Fruit fly (Drosophila melanogaster) whole organism, embryonic: ENCODE results near the gene Cpr30F.

ENCODE experiments used
- ATbp ChIP-seq: fragments of 200-800 bp; sonication (Bioruptor generic); optimal IDR thresholded peaks from 2 replicates; lab custom pipeline; 2017; ENCODE audit warnings: missing biosample characterization, mild to moderate bottlenecking, missing genetic modification characterization, missing genetic modification reagents
- Ada2b ChIP-seq: fragments of 200-800 bp; sonication (Bioruptor generic); IDR thresholded peaks from 2 replicates; pipeline ENCODE4 v1.3.6; 2022; ENCODE audit warnings: missing biosample characterization, missing genetic modification characterization
- Adf1 ChIP-seq: fragments of 200-800 bp; sonication (Bioruptor generic); IDR thresholded peaks from 2 replicates; pipeline ENCODE4 v1.3.6; 2022; ENCODE audit warnings: missing biosample characterization, missing genetic modification characterization
- CG10267 ChIP-seq: fragments of 200-800 bp; sonication (Bioruptor generic); optimal IDR thresholded peaks from 2 replicates; lab custom pipeline; 2018; ENCODE audit warnings: missing biosample characterization, mild to moderate bottlenecking, missing genetic modification characterization, moderate library complexity
- CG11723 ChIP-seq: fragments of 200-800 bp; sonication (Bioruptor generic); optimal IDR thresholded peaks from 2 replicates; lab custom pipeline; 2017; ENCODE audit warnings: missing biosample characterization, mild to moderate bottlenecking, missing genetic modification characterization
- CG17186 ChIP-seq: fragments of 200-800 bp; sonication (Bioruptor generic); optimal IDR thresholded peaks from 3 replicates; lab custom pipeline; 2017; ENCODE audit warnings: missing biosample characterization, missing genetic modification reagents, missing genetic modification characterization
- CG18476 ChIP-seq: fragments of 200-800 bp; sonication (Bioruptor generic); optimal IDR thresholded peaks from 2 replicates; lab custom pipeline; 2016; ENCODE audit warnings: missing biosample characterization, mild to moderate bottlenecking, missing genetic modification characterization
- CG31441 ChIP-seq: fragments of 200-800 bp; sonication (Bioruptor generic); IDR thresholded peaks from 2 replicates; pipeline ENCODE4 v1.3.6; 2022; ENCODE audit warnings: missing biosample characterization, missing genetic modification characterization
- CG32772 ChIP-seq: fragments of 200-800 bp; sonication (Bioruptor generic); IDR thresholded peaks from 2 replicates; pipeline ENCODE4 v1.3.6; 2022; ENCODE audit warnings: missing biosample characterization, missing genetic modification characterization
- CG3847 ChIP-seq: fragments of 200-800 bp; sonication (Bioruptor generic); IDR thresholded peaks from 2 replicates; pipeline ENCODE4 v1.3.6; 2022; ENCODE audit warnings: missing biosample characterization, missing genetic modification characterization
- CG43689 ChIP-seq: fragments of 200-800 bp; sonication (Bioruptor generic); IDR thresholded peaks from 2 replicates; pipeline ENCODE4 v1.3.6; 2022; ENCODE audit warnings: missing biosample characterization, missing genetic modification characterization
- CG6791 ChIP-seq: fragments of 200-800 bp; sonication (Bioruptor generic); IDR thresholded peaks from 3 replicates; pipeline ENCODE4 v1.3.6; 2022; ENCODE audit warnings: missing biosample characterization, missing genetic modification characterization; ENCODE audit not compliant: partially characterized antibody
- CG6813 ChIP-seq: fragments of 200-800 bp; sonication (Bioruptor generic); optimal IDR thresholded peaks from 2 replicates; lab custom pipeline; 2017; ENCODE audit warnings: missing biosample characterization, missing genetic modification characterization, mild to moderate bottlenecking, moderate library complexity, missing genetic modification reagents
- CG9932 ChIP-seq: fragments of 200-800 bp; sonication (Bioruptor generic); IDR thresholded peaks from 2 replicates; pipeline ENCODE4 v1.3.6; 2022; ENCODE audit warnings: missing biosample characterization, missing genetic modification characterization
- CkIIα-i1 ChIP-seq: fragments of 200-800 bp; sonication (Bioruptor generic); IDR thresholded peaks from 2 replicates; pipeline ENCODE4 v1.3.6; 2022; ENCODE audit warnings: missing biosample characterization, missing genetic modification characterization
- Dll ChIP-seq: fragments of 200-800 bp; sonication (Bioruptor generic); IDR thresholded peaks from 4 replicates; pipeline ENCODE4 v1.3.6; 2022; ENCODE audit warnings: missing biosample characterization, missing genetic modification characterization; ENCODE audit not compliant: partially characterized antibody
- Doc3 ChIP-seq: fragments of 200-800 bp; sonication (Bioruptor generic); IDR thresholded peaks from 3 replicates; pipeline ENCODE4 v1.3.6; 2022; ENCODE audit warnings: missing biosample characterization, missing genetic modification characterization; ENCODE audit not compliant: partially characterized antibody
- Eip74EF ChIP-seq, 2 experiments: fragments of 200-800 bp in 1 of 2; fragments of >200 bp in 1 of 2; sonication (Bioruptor generic) in 1 of 2; optimal IDR thresholded peaks; 2 replicates each; lab custom pipeline; 2017 to 2019; ENCODE audit warnings: missing biosample characterization in 2 of 2, missing genetic modification characterization in 2 of 2, mild to moderate bottlenecking in 1 of 2, moderate library complexity in 1 of 2
- HHEX ChIP-seq: fragments of 200-800 bp; sonication (Bioruptor generic); optimal IDR thresholded peaks from 3 replicates; lab custom pipeline; 2017; ENCODE audit warnings: missing biosample characterization, mild to moderate bottlenecking, missing genetic modification characterization, missing genetic modification reagents
- HLH54F ChIP-seq: fragments of 200-800 bp; sonication (Bioruptor generic); optimal IDR thresholded peaks from 3 replicates; lab custom pipeline; 2016; ENCODE audit warnings: missing biosample characterization, missing genetic modification characterization
- Jarid2 ChIP-seq: fragments of 200-800 bp; sonication (Bioruptor generic); optimal IDR thresholded peaks from 3 replicates; lab custom pipeline; 2017; ENCODE audit warnings: mild to moderate bottlenecking, missing biosample characterization, missing genetic modification reagents, missing genetic modification characterization
- MBD-R2 ChIP-seq: fragments of 200-800 bp; sonication (Bioruptor generic); IDR thresholded peaks from 2 replicates; pipeline ENCODE4 v1.3.6; 2022; ENCODE audit warnings: missing biosample characterization, missing genetic modification characterization
- Mes4 ChIP-seq: fragments of 200-800 bp; sonication (Bioruptor generic); optimal IDR thresholded peaks from 2 replicates; lab custom pipeline; 2016; ENCODE audit warnings: missing biosample characterization, missing genetic modification characterization
- NK7.1 ChIP-seq: fragments of 200-800 bp; sonication (Bioruptor generic); optimal IDR thresholded peaks from 3 replicates; lab custom pipeline; 2016; ENCODE audit warnings: missing biosample characterization, missing genetic modification characterization
- Nf-YA ChIP-seq: fragments of 200-800 bp; sonication (Bioruptor generic); IDR thresholded peaks from 2 replicates; pipeline ENCODE4 v1.3.6; 2022; ENCODE audit warnings: missing biosample characterization, missing genetic modification characterization
- Stat92E ChIP-seq, 3 experiments: fragments of >200 bp in 2 of 3; fragments of 200-800 bp in 1 of 3; sonication (Bioruptor generic) in 1 of 3; optimal IDR thresholded peaks; 2 replicates each; lab custom pipeline; 2017 to 2019; ENCODE audit warnings: missing biosample characterization in 3 of 3, missing genetic modification characterization in 3 of 3, mild to moderate bottlenecking in 1 of 3, moderate library complexity in 1 of 3
- Usf ChIP-seq: fragments of 200-800 bp; sonication (Bioruptor generic); optimal IDR thresholded peaks from 2 replicates; lab custom pipeline; 2017; ENCODE audit warnings: missing genotype, missing biosample characterization, missing genetic modification characterization
- Xbp1 ChIP-seq: fragments of 200-800 bp; sonication (Bioruptor generic); optimal IDR thresholded peaks from 3 replicates; lab custom pipeline; 2016; ENCODE audit warnings: missing biosample characterization, mild to moderate bottlenecking, missing genetic modification characterization
- ac ChIP-seq: fragments of 200-800 bp; sonication (Bioruptor generic); optimal IDR thresholded peaks from 3 replicates; lab custom pipeline; 2017; ENCODE audit warnings: missing biosample characterization, mild to moderate bottlenecking, missing genetic modification characterization
- az2 ChIP-seq: fragments of 200-800 bp; sonication (Bioruptor generic); optimal IDR thresholded peaks from 3 replicates; lab custom pipeline; 2016; ENCODE audit warnings: missing biosample characterization, missing genetic modification characterization
- chn ChIP-seq: fragments of 200-800 bp; sonication (Bioruptor generic); optimal IDR thresholded peaks from 2 replicates; lab custom pipeline; 2016; ENCODE audit warnings: missing biosample characterization, missing genetic modification characterization
- dati ChIP-seq: fragments of 200-800 bp; sonication (Bioruptor generic); IDR thresholded peaks from 2 replicates; pipeline ENCODE4 v1.3.6; 2022; ENCODE audit warnings: missing biosample characterization, missing genetic modification characterization
- emc ChIP-seq: fragments of 200-800 bp; sonication (Bioruptor generic); optimal IDR thresholded peaks from 2 replicates; lab custom pipeline; 2016; ENCODE audit warnings: missing biosample characterization, missing genetic modification characterization
- fru ChIP-seq: fragments of >200 bp; optimal IDR thresholded peaks from 2 replicates; lab custom pipeline; 2017
- ftz-f1 ChIP-seq: fragments of 200-800 bp; sonication (Bioruptor generic); optimal IDR thresholded peaks from 2 replicates; lab custom pipeline; 2016; ENCODE audit warnings: missing biosample characterization, missing genetic modification characterization
- gcm ChIP-seq: fragments of 200-800 bp; sonication (Bioruptor generic); optimal IDR thresholded peaks from 2 replicates; lab custom pipeline; 2019; ENCODE audit warnings: missing biosample characterization, mild to moderate bottlenecking, missing genetic modification characterization, moderate library complexity
- gem ChIP-seq: fragments of 200-800 bp; sonication (Bioruptor generic); optimal IDR thresholded peaks from 2 replicates; lab custom pipeline; 2019; ENCODE audit warnings: missing biosample characterization, mild to moderate bottlenecking, missing genetic modification characterization, moderate library complexity
- klu ChIP-seq: fragments of 200-800 bp; sonication (Bioruptor generic); IDR thresholded peaks from 2 replicates; pipeline ENCODE4 v1.3.6; 2022; ENCODE audit warnings: missing biosample characterization, missing genetic modification characterization
- lab ChIP-seq: fragments of 200-800 bp; sonication (Bioruptor generic); optimal IDR thresholded peaks from 3 replicates; lab custom pipeline; 2017; ENCODE audit warnings: missing biosample characterization, missing genetic modification characterization, mild to moderate bottlenecking, moderate library complexity, missing genetic modification reagents
- mam ChIP-seq: fragments of 200-800 bp; sonication (Bioruptor generic); optimal IDR thresholded peaks from 3 replicates; lab custom pipeline; 2016; ENCODE audit warnings: missing biosample characterization, missing genetic modification characterization
- mld ChIP-seq: fragments of 200-800 bp; sonication (Bioruptor generic); IDR thresholded peaks from 3 replicates; pipeline ENCODE4 v1.3.6; 2022; ENCODE audit warnings: missing biosample characterization, missing genetic modification characterization; ENCODE audit not compliant: partially characterized antibody
- nerfin-2 ChIP-seq: fragments of 200-800 bp; sonication (Bioruptor generic); IDR thresholded peaks from 2 replicates; pipeline ENCODE4 v1.3.6; 2022; ENCODE audit warnings: missing biosample characterization, missing genetic modification characterization; ENCODE audit not compliant: partially characterized antibody
- nmo ChIP-seq: fragments of 200-800 bp; sonication (Bioruptor generic); optimal IDR thresholded peaks from 2 replicates; lab custom pipeline; 2018; ENCODE audit warnings: missing biosample characterization, mild to moderate bottlenecking, missing genetic modification characterization, moderate library complexity
- onecut ChIP-seq: fragments of 200-800 bp; sonication (Bioruptor generic); IDR thresholded peaks from 2 replicates; pipeline ENCODE4 v1.3.6; 2022; ENCODE audit warnings: missing biosample characterization, missing genetic modification characterization
- peb ChIP-seq: fragments of 200-800 bp; sonication (Bioruptor generic); IDR thresholded peaks from 2 replicates; pipeline ENCODE4 v1.3.6; 2022; ENCODE audit warnings: missing biosample characterization, missing genetic modification characterization
- slp2 ChIP-seq: fragments of 200-800 bp; sonication (Bioruptor generic); optimal IDR thresholded peaks from 2 replicates; lab custom pipeline; 2016; ENCODE audit warnings: missing biosample characterization, missing genetic modification characterization
- wek ChIP-seq: fragments of 200-800 bp; sonication (Bioruptor generic); optimal IDR thresholded peaks from 3 replicates; lab custom pipeline; 2018; ENCODE audit warnings: missing biosample characterization, mild to moderate bottlenecking, missing genetic modification characterization, moderate library complexity
- z ChIP-seq: fragments of 200-800 bp; sonication (Bioruptor generic); IDR thresholded peaks from 3 replicates; pipeline ENCODE4 v1.3.6; 2022; ENCODE audit warnings: missing biosample characterization, missing genetic modification characterization

Cpr30F gene

DNA sequence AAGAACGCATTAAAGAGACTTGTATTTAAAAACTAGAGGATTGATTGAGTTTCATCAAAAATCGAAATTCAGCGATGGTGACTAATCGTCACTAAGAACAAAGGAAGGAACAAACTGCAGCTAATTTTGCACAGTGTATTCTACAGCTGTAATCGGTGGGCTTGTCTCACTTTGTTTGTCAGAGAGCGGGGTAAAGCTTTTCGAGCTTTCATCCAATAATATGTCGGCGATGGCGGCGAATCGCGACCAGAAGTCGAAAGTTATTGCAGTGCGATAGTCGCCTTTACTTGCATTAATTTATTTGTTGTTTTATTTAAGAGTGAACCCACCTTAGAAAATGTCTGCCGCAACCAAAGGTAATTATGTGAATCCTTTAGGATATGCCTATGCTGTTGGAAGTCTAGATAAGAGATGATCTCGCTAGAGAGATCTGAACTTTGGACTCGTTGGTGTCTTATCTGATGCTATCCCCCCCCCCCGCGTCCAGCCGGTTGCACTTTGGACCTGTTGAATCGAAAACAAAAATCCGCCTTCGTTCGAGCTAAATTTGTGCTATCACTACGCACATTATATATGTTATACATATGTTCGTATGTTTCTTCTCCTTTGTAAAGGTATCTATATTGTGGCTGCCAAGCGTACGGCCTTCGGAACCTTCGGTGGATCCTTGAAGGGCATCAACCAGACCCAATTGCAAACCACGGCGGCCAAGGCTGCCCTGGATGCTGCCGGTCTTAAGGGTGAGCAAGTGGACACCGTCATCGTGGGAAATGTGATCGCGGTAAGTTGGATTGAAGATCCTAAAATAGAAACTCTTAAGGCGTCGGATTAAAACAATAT, 17.7 kb downstream of the Cpr30F start, which contains the start of gene yip2 (continued):
- TF ChIP-seq Ada2b (GFP tag; lab: Robert Waterston, UW) = peak; percentile 69
- TF ChIP-seq CG10267 (tag; lab: Kevin White, UChicago) = peak; percentile 36
- TF ChIP-seq HLH54F = peak; percentile 34
- no peak for TF ChIP-seq CG43689 (GFP tag; lab: Robert Waterston, UW)
- peak; percentile 44 for TF ChIP-seq ATbp (GFP tag; lab: Kevin White, UChicago)
- TF ChIP-seq onecut (GFP tag; lab: Robert Waterston, UW) = peak; percentile 58
- no peak for TF ChIP-seq z (GFP tag; lab: Robert Waterston, UW)
- TF ChIP-seq klu = no peak
- peak; percentile 32; the same call in 1 of the 2 replicates for TF ChIP-seq MBD-R2 (GFP tag; lab: Robert Waterston, UW)
- no peak; the same call in 1 of the 2 replicates for TF ChIP-seq peb (GFP tag; lab: Robert Waterston, UW)
- TF ChIP-seq CG18476 (GFP tag; lab: Kevin White, UChicago) = no peak
- TF ChIP-seq chn = peak; percentile 34
- TF ChIP-seq emc (GFP tag; lab: Kevin White, UChicago) = no peak
- peak; percentile 38; the same call in 1 of the 2 replicates for TF ChIP-seq Adf1 (GFP tag; lab: Robert Waterston, UW)
- no peak for TF ChIP-seq nerfin-2 (GFP tag; lab: Robert Waterston, UW)
- peak; percentile 54 for TF ChIP-seq wek
- TF ChIP-seq CG17186 (GFP tag; lab: Kevin White, UChicago) = no peak
- peak; percentile 57 for TF ChIP-seq gcm (GFP tag; lab: Kevin White, UChicago)
- peak; percentile 0 for TF ChIP-seq Usf (GFP tag; lab: Kevin White, UChicago)
- peak; percentile 53 for TF ChIP-seq az2 (GFP tag; lab: Kevin White, UChicago)
- peak; percentile 60 for TF ChIP-seq CG6813 (GFP tag; lab: Kevin White, UChicago)
- no peak for TF ChIP-seq Stat92E (GFP tag; optimal IDR thresholded peaks at IDR 0.05; lab: Kevin White, UChicago)
- TF ChIP-seq mam (GFP tag; lab: Kevin White, UChicago) = peak; percentile 52
- TF ChIP-seq Doc3 (GFP tag; lab: Robert Waterston, UW) = no peak
- TF ChIP-seq lab = peak; percentile 79
- peak; percentile 40; the same call in 1 of the 2 replicates for TF ChIP-seq dati (GFP tag; lab: Robert Waterston, UW)
- TF ChIP-seq fru (lab: Kevin White, UChicago) = no peak
- no peak for TF ChIP-seq CG32772 (GFP tag; lab: Robert Waterston, UW)
- 0 out of 4 replicates have a peak, but pooled peaks have one; percentile 33 for TF ChIP-seq Dll (GFP tag; lab: Robert Waterston, UW)
- no peak for TF ChIP-seq CkIIα-i1 (GFP tag; lab: Robert Waterston, UW)
- TF ChIP-seq Xbp1 (GFP tag; lab: Kevin White, UChicago) = peak; percentile 76
- peak; percentile 71 for TF ChIP-seq CG9932 (GFP tag; lab: Robert Waterston, UW)
- TF ChIP-seq Jarid2 = peak; percentile 48
- no peak for TF ChIP-seq CG6791 (GFP tag; lab: Robert Waterston, UW)
- peak; percentile 58; the same call in 1 of the 2 replicates for TF ChIP-seq CG31441 (GFP tag; lab: Robert Waterston, UW)
- peak; percentile 33 for TF ChIP-seq CG11723 (GFP tag; lab: Kevin White, UChicago)
- TF ChIP-seq mld (GFP tag; lab: Robert Waterston, UW) = 0 out of 3 replicates have a peak, but pooled peaks have one; percentile 33
- TF ChIP-seq Nf-YA (GFP tag; lab: Robert Waterston, UW) = peak; percentile 51; the same call in 1 of the 2 replicates
- TF ChIP-seq HHEX = peak; percentile 43
- peak; percentile 50 for TF ChIP-seq slp2 (GFP tag; lab: Kevin White, UChicago)
- no peak for TF ChIP-seq ftz-f1 (GFP tag; lab: Kevin White, UChicago)
- TF ChIP-seq NK7.1 (GFP tag; lab: Kevin White, UChicago) = no peak
- no peak for TF ChIP-seq ac (GFP tag; lab: Kevin White, UChicago)
- TF ChIP-seq Eip74EF (GFP tag; optimal IDR thresholded peaks at IDR 0.05; lab: Kevin White, UChicago) = peak in 1 of 2 experiments; percentile 65
- peak; percentile 20 for TF ChIP-seq Mes4
- peak; percentile 42; the same call in 1 of the 2 replicates for TF ChIP-seq CG3847 (GFP tag; lab: Robert Waterston, UW)
- TF ChIP-seq gem (tag; lab: Kevin White, UChicago) = peak; percentile 76
- TF ChIP-seq nmo (GFP tag; lab: Kevin White, UChicago) = peak; percentile 22
